Worm (Caenorhabditis elegans): ENCODE measurements around the gene tag-329.

DNA sequence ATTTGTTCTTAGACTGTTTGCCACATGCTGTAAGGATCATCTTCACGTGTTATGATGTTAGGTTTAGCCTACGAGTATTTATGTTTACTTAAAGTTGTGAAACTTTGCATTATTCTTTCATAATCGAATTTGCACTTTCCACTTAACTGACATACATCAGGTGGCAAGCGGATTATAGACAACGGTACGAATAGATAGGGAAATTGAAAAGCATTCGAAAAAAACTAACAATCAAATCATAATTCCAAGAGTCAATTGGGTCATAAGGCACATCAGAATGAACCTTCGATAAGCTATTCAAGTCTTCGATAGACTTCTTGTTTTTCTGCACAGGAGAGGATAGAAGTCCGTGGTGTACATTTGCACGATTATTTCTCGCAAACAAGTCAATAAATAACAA is 42.3 kb upstream of the tag-329 start:
- TF ChIP-seq ama-1 (optimal IDR thresholded peaks at IDR 0.05), result no peak
- TF ChIP-seq ztf-1 (GFP tag; conservative IDR thresholded peaks at IDR 0.05), result no peak
- TF ChIP-seq blmp-1 (tag; optimal IDR thresholded peaks at IDR 0.05; ENCODE audit: insufficient read depth), result no peak
- no peak for TF ChIP-seq nhr-25 (tag; optimal IDR thresholded peaks at IDR 0.05)
- TF ChIP-seq nhr-237 (tag; optimal IDR thresholded peaks at IDR 0.05), result no peak
- no peak for TF ChIP-seq lin-13 (GFP tag; optimal IDR thresholded peaks at IDR 0.05)
- TF ChIP-seq C34F6.9 (tag; optimal IDR thresholded peaks at IDR 0.05), result no peak

Data from whole organism, L2 larva.